Worm (Caenorhabditis elegans) whole organism, mixed stage, embryonic: ENCODE results near the gene K02E11.5.

Experiments used
- M03D4.4 ChIP-seq: sonication (generic microtip); optimal IDR thresholded peaks from 2 replicates; lab custom pipeline; 2017; ENCODE audit warnings: mild to moderate bottlenecking, missing genetic modification characterization, missing compliant biosample characterization
- blmp-1 ChIP-seq: fragments of 150-350 bp; optimal IDR thresholded peaks from 2 replicates; lab custom pipeline; 2014; ENCODE audit warnings: missing biosample characterization, missing genetic modification characterization
- cnd-1 ChIP-seq: fragments of 200-800 bp; sonication (Bioruptor generic); optimal IDR thresholded peaks from 2 replicates; lab custom pipeline; 2018; ENCODE audit warnings: mild to moderate bottlenecking, missing genetic modification characterization, missing compliant biosample characterization
- lin-13 ChIP-seq: fragments of 150-350 bp; optimal IDR thresholded peaks from 2 replicates; lab custom pipeline; 2014; ENCODE audit warnings: missing biosample characterization, missing genetic modification characterization
- mls-2 ChIP-seq: sonication (generic microtip); optimal IDR thresholded peaks from 2 replicates; lab custom pipeline; 2016; ENCODE audit warnings: mild to moderate bottlenecking, missing genetic modification characterization, moderate library complexity, missing compliant biosample characterization
- nhr-12 ChIP-seq: fragments of 150-350 bp; optimal IDR thresholded peaks from 2 replicates; lab custom pipeline; 2014; ENCODE audit warnings: missing biosample characterization, missing genetic modification characterization
- snpc-4 ChIP-seq: fragments of 150-350 bp; optimal IDR thresholded peaks from 2 replicates; lab custom pipeline; 2014; ENCODE audit warnings: missing biosample characterization, missing genetic modification characterization
- unc-62 ChIP-seq: fragments of 150-350 bp; optimal IDR thresholded peaks from 2 replicates; lab custom pipeline; 2014; ENCODE audit warnings: missing biosample characterization, missing genetic modification reagents, missing genetic modification characterization
- ztf-11 ChIP-seq: fragments of 150-350 bp; optimal IDR thresholded peaks from 2 replicates; lab custom pipeline; 2014; ENCODE audit warnings: missing biosample characterization, missing genetic modification characterization

DNA sequence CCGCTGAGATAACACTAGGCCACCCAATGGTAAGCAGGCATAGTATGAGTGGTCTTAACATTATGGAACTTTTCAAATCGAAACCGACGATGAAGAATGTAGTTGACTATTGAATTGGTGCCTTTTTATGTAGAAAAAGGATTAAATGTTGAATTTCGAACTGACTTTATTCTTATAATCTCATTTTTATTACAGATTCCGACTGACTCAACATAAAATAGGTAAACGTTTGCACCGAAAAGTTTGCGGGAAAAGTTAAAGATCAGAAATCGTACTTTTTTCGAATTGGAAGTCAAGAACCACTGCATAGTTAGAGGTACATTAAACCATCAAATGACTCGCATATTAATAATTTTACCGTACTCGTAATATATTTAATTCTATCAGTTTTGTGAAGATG is 2.1 kb downstream of the K02E11.5 start, which contains the start of gene K02E11.7:
- TF ChIP-seq nhr-12 (tag; lab: Kevin White, UChicago), result no peak
- no peak for TF ChIP-seq unc-62 (GFP tag; lab: Kevin White, UChicago)
- TF ChIP-seq lin-13 (tag; lab: Kevin White, UChicago), result no peak
- no peak for TF ChIP-seq ztf-11 (tag; lab: Kevin White, UChicago)
- TF ChIP-seq blmp-1 (tag; lab: Kevin White, UChicago), result no peak
- TF ChIP-seq snpc-4 (tag; lab: Kevin White, UChicago), result no peak
- TF ChIP-seq cnd-1, result no peak
- no peak for TF ChIP-seq mls-2 (tag; lab: Kevin White, UChicago)
- TF ChIP-seq M03D4.4, result no peak
